Fruit fly (Drosophila melanogaster) whole organism, embryonic: ENCODE data around the gene Rsph3.
A peak's percentile ranks its signal among the peaks of the same experiment; 100 is the strongest.

Experiments used
- Atf-2 ChIP-seq: fragments of 200-800 bp; sonication (Bioruptor generic); optimal IDR thresholded peaks from 2 replicates; lab custom pipeline; 2016; ENCODE audit warnings: missing biosample characterization, missing genetic modification characterization
- CG10366 ChIP-seq: fragments of 200-800 bp; sonication (Bioruptor generic); IDR thresholded peaks from 2 replicates; pipeline ENCODE4 v1.3.6; 2022; ENCODE audit warnings: missing biosample characterization, missing genetic modification characterization
- CG10462 ChIP-seq: fragments of 200-800 bp; sonication (Bioruptor generic); optimal IDR thresholded peaks from 2 replicates; lab custom pipeline; 2016; ENCODE audit warnings: missing biosample characterization, missing genetic modification characterization
- CG10979 ChIP-seq: fragments of 200-800 bp; sonication (Bioruptor generic); optimal IDR thresholded peaks from 2 replicates; lab custom pipeline; 2018; ENCODE audit warnings: missing biosample characterization, mild to moderate bottlenecking, missing genetic modification characterization, moderate library complexity
- CG12299 ChIP-seq: fragments of 200-800 bp; sonication (Bioruptor generic); optimal IDR thresholded peaks from 2 replicates; lab custom pipeline; 2018; ENCODE audit warnings: missing biosample characterization, mild to moderate bottlenecking, missing genetic modification characterization
- CG12942 ChIP-seq: fragments of 200-800 bp; sonication (Bioruptor generic); optimal IDR thresholded peaks from 3 replicates; lab custom pipeline; 2016; ENCODE audit warnings: missing biosample characterization, missing genetic modification characterization
- CG14667 ChIP-seq: fragments of 200-800 bp; sonication (Bioruptor generic); IDR thresholded peaks from 2 replicates; pipeline ENCODE4 v1.3.6; 2022; ENCODE audit warnings: missing biosample characterization, missing genetic modification characterization
- CG14710 ChIP-seq: fragments of 200-800 bp; sonication (Bioruptor generic); optimal IDR thresholded peaks from 3 replicates; lab custom pipeline; 2019; ENCODE audit warnings: missing biosample characterization, mild to moderate bottlenecking, missing genetic modification characterization, moderate library complexity
- CG15479 ChIP-seq: fragments of 200-800 bp; sonication (Bioruptor generic); optimal IDR thresholded peaks from 3 replicates; lab custom pipeline; 2019; ENCODE audit warnings: missing biosample characterization, mild to moderate bottlenecking, missing genetic modification characterization, moderate library complexity
- CG15514 ChIP-seq: fragments of 200-800 bp; sonication (Bioruptor generic); optimal IDR thresholded peaks from 3 replicates; lab custom pipeline; 2017; ENCODE audit warnings: missing biosample characterization, missing genetic modification characterization, mild to moderate bottlenecking, moderate library complexity, missing genetic modification reagents
- CG17186 ChIP-seq: fragments of 200-800 bp; sonication (Bioruptor generic); optimal IDR thresholded peaks from 3 replicates; lab custom pipeline; 2017; ENCODE audit warnings: missing biosample characterization, missing genetic modification reagents, missing genetic modification characterization
- CG18619 ChIP-seq: fragments of 200-800 bp; sonication (Bioruptor generic); optimal IDR thresholded peaks from 3 replicates; lab custom pipeline; 2017; ENCODE audit warnings: missing biosample characterization, mild to moderate bottlenecking, missing genetic modification characterization
- CG2116 ChIP-seq: fragments of 200-800 bp; sonication (Bioruptor generic); optimal IDR thresholded peaks from 3 replicates; lab custom pipeline; 2018; ENCODE audit warnings: missing biosample characterization, mild to moderate bottlenecking, missing genetic modification characterization
- CG2875 ChIP-seq: fragments of 200-800 bp; sonication (Bioruptor generic); optimal IDR thresholded peaks from 2 replicates; lab custom pipeline; 2017; ENCODE audit warnings: missing biosample characterization, mild to moderate bottlenecking, missing genetic modification characterization, missing genetic modification reagents
- CG42726 ChIP-seq: fragments of 200-800 bp; sonication (Bioruptor generic); IDR thresholded peaks from 2 replicates; pipeline ENCODE4 v1.3.6; 2022; ENCODE audit warnings: missing biosample characterization, missing genetic modification characterization; ENCODE audit not compliant: partially characterized antibody
- CG6272 ChIP-seq: fragments of 200-800 bp; sonication (Bioruptor generic); IDR thresholded peaks from 2 replicates; pipeline ENCODE4 v1.3.6; 2022; ENCODE audit warnings: missing biosample characterization, missing genetic modification characterization
- CG6765 ChIP-seq: fragments of 200-800 bp; sonication (Bioruptor generic); optimal IDR thresholded peaks from 3 replicates; lab custom pipeline; 2017; ENCODE audit warnings: missing biosample characterization, mild to moderate bottlenecking, missing genetic modification characterization
- CG8388 ChIP-seq: fragments of 200-800 bp; sonication (Bioruptor generic); optimal IDR thresholded peaks from 2 replicates; lab custom pipeline; 2019; ENCODE audit warnings: missing biosample characterization, mild to moderate bottlenecking, missing genetic modification characterization, moderate library complexity
- CG9797 ChIP-seq: fragments of 200-800 bp; sonication (Bioruptor generic); optimal IDR thresholded peaks from 3 replicates; lab custom pipeline; 2018; ENCODE audit warnings: missing biosample characterization, mild to moderate bottlenecking, missing genetic modification characterization
- CTCF ChIP-seq: fragments of 200-800 bp; sonication (Bioruptor generic); optimal IDR thresholded peaks from 2 replicates; lab custom pipeline; 2017; ENCODE audit warnings: missing biosample characterization, mild to moderate bottlenecking, missing genetic modification characterization, moderate library complexity
- Camta ChIP-seq: fragments of 200-800 bp; sonication (Bioruptor generic); optimal IDR thresholded peaks from 2 replicates; lab custom pipeline; 2016; ENCODE audit warnings: missing biosample characterization, missing genetic modification characterization
- Dll ChIP-seq: fragments of 200-800 bp; sonication (Bioruptor generic); IDR thresholded peaks from 4 replicates; pipeline ENCODE4 v1.3.6; 2022; ENCODE audit warnings: missing biosample characterization, missing genetic modification characterization; ENCODE audit not compliant: partially characterized antibody
- Dp ChIP-seq: fragments of 200-800 bp; sonication (Bioruptor generic); optimal IDR thresholded peaks from 2 replicates; lab custom pipeline; 2018; ENCODE audit warnings: missing biosample characterization, mild to moderate bottlenecking, missing genetic modification characterization, moderate library complexity
- E2f2 ChIP-seq: fragments of 200-800 bp; sonication (Bioruptor generic); IDR thresholded peaks from 2 replicates; pipeline ENCODE4 v1.3.6; 2022; ENCODE audit warnings: missing biosample characterization, missing genetic modification characterization
- Elba2 ChIP-seq: fragments of 200-800 bp; sonication (Bioruptor generic); optimal IDR thresholded peaks from 3 replicates; lab custom pipeline; 2016; ENCODE audit warnings: missing biosample characterization, missing genetic modification characterization
- Hmr ChIP-seq: fragments of 200-800 bp; sonication (Bioruptor generic); optimal IDR thresholded peaks from 3 replicates; lab custom pipeline; 2017; ENCODE audit warnings: mild to moderate bottlenecking, missing biosample characterization, missing genetic modification reagents, missing genetic modification characterization
- MBD-R2 ChIP-seq: fragments of 200-800 bp; sonication (Bioruptor generic); IDR thresholded peaks from 2 replicates; pipeline ENCODE4 v1.3.6; 2022; ENCODE audit warnings: missing biosample characterization, missing genetic modification characterization
- MESR4 ChIP-seq: fragments of 200-800 bp; sonication (Bioruptor generic); optimal IDR thresholded peaks from 2 replicates; lab custom pipeline; 2018; ENCODE audit warnings: missing biosample characterization, mild to moderate bottlenecking, missing genetic modification characterization, moderate library complexity
- Med ChIP-seq: fragments of 200-800 bp; sonication (Bioruptor generic); peaks from one replicate; lab custom pipeline; 2016; ENCODE audit warnings: missing biosample characterization, missing genetic modification characterization, mild to moderate bottlenecking, inconsistent platforms, moderate library complexity
- Mrtf ChIP-seq: fragments of 200-800 bp; sonication (Bioruptor generic); IDR thresholded peaks from 3 replicates; pipeline ENCODE4 v1.3.6; 2022; ENCODE audit warnings: missing biosample characterization, missing genetic modification characterization
- Oaz ChIP-seq: fragments of 200-800 bp; sonication (Bioruptor generic); IDR thresholded peaks from 2 replicates; pipeline ENCODE4 v1.3.6; 2022; ENCODE audit warnings: missing biosample characterization, missing genetic modification characterization
- Ptx1 ChIP-seq: fragments of 200-800 bp; sonication (Bioruptor generic); IDR thresholded peaks from 2 replicates; pipeline ENCODE4 v1.3.6; 2022; ENCODE audit warnings: missing biosample characterization, missing genetic modification characterization
- Rfx ChIP-seq: fragments of 200-800 bp; sonication (Bioruptor generic); IDR thresholded peaks from 2 replicates; pipeline ENCODE4 v1.3.6; 2022; ENCODE audit warnings: missing biosample characterization, missing genetic modification characterization
- Sry-β ChIP-seq: fragments of 200-800 bp; sonication (Bioruptor generic); optimal IDR thresholded peaks from 2 replicates; lab custom pipeline; 2018; ENCODE audit warnings: missing biosample characterization, mild to moderate bottlenecking, missing genetic modification characterization, moderate library complexity
- Tbp ChIP-seq: fragments of >200 bp; optimal IDR thresholded peaks from 2 replicates; lab custom pipeline; 2018; ENCODE audit warnings: missing biosample characterization, missing genetic modification characterization
- Trl ChIP-seq, 3 experiments: fragments of >200 bp in 2 of 3; fragments of 200-800 bp in 1 of 3; sonication (Bioruptor generic) in 1 of 3; optimal IDR thresholded peaks; 2 replicates in 1 of 3; 3 replicates in 2 of 3; lab custom pipeline; 2016 to 2017; ENCODE audit warnings: missing biosample characterization in 1 of 3, missing genetic modification characterization in 1 of 3
- bbx ChIP-seq: fragments of 200-800 bp; sonication (Bioruptor generic); IDR thresholded peaks from 2 replicates; pipeline ENCODE4 v1.3.6; 2022; ENCODE audit warnings: missing biosample characterization, missing genetic modification characterization; ENCODE audit not compliant: partially characterized antibody
- cg ChIP-seq: fragments of 200-800 bp; sonication (Bioruptor generic); optimal IDR thresholded peaks from 3 replicates; lab custom pipeline; 2019; ENCODE audit warnings: missing biosample characterization, mild to moderate bottlenecking, missing genetic modification characterization, moderate library complexity
- chn ChIP-seq: fragments of 200-800 bp; sonication (Bioruptor generic); optimal IDR thresholded peaks from 2 replicates; lab custom pipeline; 2016; ENCODE audit warnings: missing biosample characterization, missing genetic modification characterization
- grau ChIP-seq: fragments of 200-800 bp; optimal IDR thresholded peaks from 3 replicates; lab custom pipeline; 2019; ENCODE audit warnings: missing biosample characterization, mild to moderate bottlenecking, missing genetic modification characterization, moderate library complexity
- kay ChIP-seq: fragments of 200-800 bp; sonication (Bioruptor generic); optimal IDR thresholded peaks from 2 replicates; lab custom pipeline; 2016; ENCODE audit warnings: missing biosample characterization, missing genetic modification characterization
- lab ChIP-seq: fragments of 200-800 bp; sonication (Bioruptor generic); optimal IDR thresholded peaks from 3 replicates; lab custom pipeline; 2017; ENCODE audit warnings: missing biosample characterization, missing genetic modification characterization, mild to moderate bottlenecking, moderate library complexity, missing genetic modification reagents
- maf-S ChIP-seq: fragments of 200-800 bp; sonication (Bioruptor generic); optimal IDR thresholded peaks from 2 replicates; lab custom pipeline; 2016; ENCODE audit warnings: missing biosample characterization, missing genetic modification characterization
- odd ChIP-seq: fragments of 200-800 bp; sonication (Bioruptor generic); optimal IDR thresholded peaks from 2 replicates; lab custom pipeline; 2017; ENCODE audit warnings: missing biosample characterization, mild to moderate bottlenecking, missing genetic modification characterization
- repo ChIP-seq: fragments of 200-800 bp; sonication (Bioruptor generic); optimal IDR thresholded peaks from 2 replicates; lab custom pipeline; 2016; ENCODE audit warnings: missing biosample characterization, missing genetic modification characterization
- sd ChIP-seq: fragments of 200-800 bp; sonication (Bioruptor generic); optimal IDR thresholded peaks from 3 replicates; lab custom pipeline; 2018; ENCODE audit warnings: missing biosample characterization, mild to moderate bottlenecking, missing genetic modification characterization, moderate library complexity
- tgo ChIP-seq: fragments of 200-800 bp; sonication (Bioruptor generic); IDR thresholded peaks from 3 replicates; pipeline ENCODE4 v1.3.6; 2022; ENCODE audit warnings: missing biosample characterization, missing genetic modification characterization
- unc-4 ChIP-seq: fragments of 200-800 bp; sonication (Bioruptor generic); IDR thresholded peaks from 2 replicates; pipeline ENCODE4 v1.3.6; 2022; ENCODE audit warnings: missing biosample characterization, missing genetic modification characterization; ENCODE audit not compliant: partially characterized antibody
- zfh1 ChIP-seq: fragments of 200-800 bp; sonication (Bioruptor generic); IDR thresholded peaks from 3 replicates; pipeline ENCODE4 v1.3.6; 2022; ENCODE audit warnings: missing biosample characterization, missing genetic modification characterization
- zfh2 ChIP-seq: fragments of 200-800 bp; sonication (Bioruptor generic); optimal IDR thresholded peaks from 2 replicates; lab custom pipeline; 2016; ENCODE audit warnings: missing biosample characterization, missing genetic modification characterization

Rsph3 gene

dm6 chr3L:6756197-6756736, 6.8 kb downstream of the Rsph3 start, which contains the start of gene Ist1 (continued):
- TF ChIP-seq sd (tag; lab: Kevin White, UChicago), result peak; percentile 94
- no peak for TF ChIP-seq repo
- no peak for TF ChIP-seq CG8388
- no peak for TF ChIP-seq Sry-β (GFP tag; lab: Kevin White, UChicago)
- TF ChIP-seq Mrtf (GFP tag; lab: Robert Waterston, UW), result no peak
- TF ChIP-seq Ptx1 (GFP tag; lab: Robert Waterston, UW), result no peak
- TF ChIP-seq zfh1 (GFP tag; lab: Robert Waterston, UW), result no peak
- TF ChIP-seq CG10366, result no peak
- TF ChIP-seq kay (GFP tag; lab: Kevin White, UChicago), result peak; percentile 89
- TF ChIP-seq CG6272 (GFP tag; lab: Robert Waterston, UW), result no peak
- TF ChIP-seq E2f2 (GFP tag; lab: Robert Waterston, UW), result peak; percentile 91
- TF ChIP-seq CG2875, result no peak
- TF ChIP-seq CG14710, result peak; percentile 80
- TF ChIP-seq MBD-R2, result peak; percentile 31; the same call in 1 of the 2 replicates
- no peak for TF ChIP-seq Hmr (GFP tag; lab: Kevin White, UChicago)
- TF ChIP-seq Atf-2 (GFP tag; lab: Kevin White, UChicago), result no peak
- peak; percentile 78 for TF ChIP-seq CG9797
- peak; percentile 84 for TF ChIP-seq Dp
- no peak for TF ChIP-seq CG14667 (GFP tag; lab: Robert Waterston, UW)
- TF ChIP-seq Med (GFP tag; lab: Kevin White, UChicago), result peak; percentile 36
- no peak for TF ChIP-seq CG12299
- TF ChIP-seq CG17186 (GFP tag; lab: Kevin White, UChicago), result no peak
- TF ChIP-seq CG18619 (GFP tag; lab: Kevin White, UChicago), result no peak
- no peak for TF ChIP-seq CG15479
- peak; percentile 25 for TF ChIP-seq CG15514 (GFP tag; lab: Kevin White, UChicago)
- no peak for TF ChIP-seq lab (GFP tag; lab: Kevin White, UChicago)
- 0 out of 4 replicates have a peak, but pooled peaks have one; percentile 13 for TF ChIP-seq Dll (GFP tag; lab: Robert Waterston, UW)
- TF ChIP-seq unc-4 (GFP tag; lab: Robert Waterston, UW), result 0 out of 2 replicates have a peak, but pooled peaks have one; percentile 19
- TF ChIP-seq CTCF, result peak; percentile 34
- TF ChIP-seq CG2116 (GFP tag; lab: Kevin White, UChicago), result peak; percentile 22
- peak; percentile 90 for TF ChIP-seq MESR4

- TF ChIP-seq CG42726 (GFP tag; lab: Robert Waterston, UW) (peak; percentile 76; the same call in 1 of the 2 replicates), tgo (GFP tag; lab: Robert Waterston, UW) (no peak), CG10979 (tag; lab: Kevin White, UChicago) (peak; percentile 12), Trl (optimal IDR thresholded peaks at IDR 0.05; lab: Kevin White, UChicago) (no peak), Trl (GFP tag; optimal IDR thresholded peaks at IDR 0.05; lab: Kevin White, UChicago) (no peak), maf-S (GFP tag; lab: Kevin White, UChicago) (no peak), bbx (GFP tag; lab: Robert Waterston, UW) (peak; percentile 59), chn (no peak), CG12942 (peak; percentile 12), Elba2 (peak; percentile 12), grau (tag; lab: Kevin White, UChicago) (peak; percentile 60), CG6765 (GFP tag; lab: Kevin White, UChicago) (no peak), Tbp (no peak), zfh2 (peak; percentile 3), CG10462 (GFP tag; lab: Kevin White, UChicago) (no peak), Oaz (GFP tag; lab: Robert Waterston, UW) (no peak), Rfx (peak; percentile 70), cg (GFP tag; lab: Kevin White, UChicago) (peak; percentile 71), odd (GFP tag; lab: Kevin White, UChicago) (peak; percentile 13), Camta (GFP tag; lab: Kevin White, UChicago) (peak; percentile 18)
These were observed 10.6 kb downstream of the Rsph3 start, which contains the start of the genes velo and Sbds for dm6 chr3L:6752278-6753096. Gene velo, minus strand, starts transcription at chr3L:6752752. Gene Sbds, plus strand, starts transcription at chr3L:6752913.
